Fruit fly (Drosophila melanogaster): ENCODE measurements around the gene ATPsynC.

The ATPsynC gene

dm6 chr3R:31196731-31197130 is 22.7 kb downstream of the ATPsynC start, which contains the start of gene CG1544:
Gene CG1544, plus strand, starts transcription at chr3R:31196916.
- TF ChIP-seq Dif (GFP tag; optimal IDR thresholded peaks at IDR 0.05; ENCODE audit: partially characterized antibody) (no peak), Rel (GFP tag; optimal IDR thresholded peaks at IDR 0.05) (no peak), Rel (tag; optimal IDR thresholded peaks at IDR 0.05) (peak; percentile 77), Myc (optimal IDR thresholded peaks at IDR 0.05) (peak; percentile 45), Hr83 (GFP tag; optimal IDR thresholded peaks at IDR 0.05; ENCODE audit: poor library complexity, severe bottlenecking) (peak; percentile 14)

- TF ChIP-seq Hr78 (GFP tag; optimal IDR thresholded peaks at IDR 0.05) (no peak), pan (optimal IDR thresholded peaks at IDR 0.05) (no peak), ey (GFP tag; optimal IDR thresholded peaks at IDR 0.05) (no peak), CrebA (GFP tag; optimal IDR thresholded peaks at IDR 0.05; ENCODE audit: borderline replicate concordance) (peak; percentile 6), br (GFP tag; optimal IDR thresholded peaks at IDR 0.05) (peak; percentile 38), lola (GFP tag; optimal IDR thresholded peaks at IDR 0.05) (no peak), OdsH (GFP tag; optimal IDR thresholded peaks at IDR 0.05) (no peak), sage (GFP tag; optimal IDR thresholded peaks at IDR 0.05) (no peak), Hnf4 (GFP tag; optimal IDR thresholded peaks at IDR 0.05) (no peak), Jra (GFP tag; optimal IDR thresholded peaks at IDR 0.05) (peak; percentile 11), h (GFP tag; optimal IDR thresholded peaks at IDR 0.05) (peak; percentile 45), HLH106 (tag; optimal IDR thresholded peaks at IDR 0.05) (no peak), Mio (GFP tag; optimal IDR thresholded peaks at IDR 0.05) (no peak), usp (GFP tag; optimal IDR thresholded peaks at IDR 0.05) (no peak), tai (GFP tag; optimal IDR thresholded peaks at IDR 0.05) (no peak), dsf (GFP tag; optimal IDR thresholded peaks at IDR 0.05; ENCODE audit: borderline replicate concordance) (no peak), brk (GFP tag; optimal IDR thresholded peaks at IDR 0.05) (no peak), Vsx2 (GFP tag; optimal IDR thresholded peaks at IDR 0.05; ENCODE audit: partially characterized antibody) (peak; percentile 61), Hr83 (GFP tag; optimal IDR thresholded peaks at IDR 0.05; ENCODE audit: poor library complexity, severe bottlenecking) (no peak), Sp1 (GFP tag; optimal IDR thresholded peaks at IDR 0.05) (no peak), dl (GFP tag; optimal IDR thresholded peaks at IDR 0.05; ENCODE audit: insufficient read depth in 1 of 2, partially characterized antibody in 2 of 2) (no peak), CG32264 (GFP tag; optimal IDR thresholded peaks at IDR 0.05) (no peak), N (GFP tag; optimal IDR thresholded peaks at IDR 0.05) (no peak), CG9705 (GFP tag; optimal IDR thresholded peaks at IDR 0.05) (no peak), sv (GFP tag; optimal IDR thresholded peaks at IDR 0.05) (no peak), GATAd (GFP tag; optimal IDR thresholded peaks at IDR 0.05) (no peak), Rel (GFP tag; optimal IDR thresholded peaks at IDR 0.05) (no peak), Rel (tag; optimal IDR thresholded peaks at IDR 0.05) (peak; percentile 60), Abd-B (GFP tag; optimal IDR thresholded peaks at IDR 0.05) (no peak), jim (GFP tag; optimal IDR thresholded peaks at IDR 0.05) (no peak), Dif (GFP tag; optimal IDR thresholded peaks at IDR 0.05; ENCODE audit: partially characterized antibody) (peak; percentile 54), psq (GFP tag; optimal IDR thresholded peaks at IDR 0.05) (peak; percentile 30), dmrt93B (GFP tag; optimal IDR thresholded peaks at IDR 0.05) (no peak), Myc (optimal IDR thresholded peaks at IDR 0.05) (no peak), rgr (GFP tag; optimal IDR thresholded peaks at IDR 0.05) (no peak), woc (GFP tag; optimal IDR thresholded peaks at IDR 0.05) (no peak), fru (GFP tag; optimal IDR thresholded peaks at IDR 0.05) (peak; percentile 46), Dfd (GFP tag; optimal IDR thresholded peaks at IDR 0.05) (no peak), foxo (GFP tag; optimal IDR thresholded peaks at IDR 0.05) (no peak)
These were observed 23.7 kb downstream of the ATPsynC start, which contains the start of gene mesh for dm6 chr3R:31195695-31196113. Gene mesh, minus strand, starts transcription at chr3R:31195762.

DNA sequence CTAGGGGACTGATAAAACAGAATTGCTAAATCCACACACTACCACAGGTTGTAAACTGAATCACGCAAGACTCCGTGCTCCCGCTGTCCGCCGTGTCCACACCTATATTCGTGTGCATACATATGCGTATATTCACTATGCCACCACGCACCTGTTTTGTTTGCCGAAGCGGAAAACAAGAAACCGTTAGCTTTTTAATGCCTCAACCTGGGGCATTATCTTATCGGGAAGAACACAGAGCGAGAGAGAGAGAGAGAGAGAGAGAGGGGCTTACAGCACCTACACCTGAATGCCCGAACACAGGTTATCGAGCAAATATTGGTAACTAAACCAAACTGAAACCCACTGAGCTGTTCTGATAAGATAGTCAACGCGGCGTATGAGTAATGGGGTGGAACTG is 24.8 kb downstream of the ATPsynC start:
- TF ChIP-seq Sp1 (GFP tag; optimal IDR thresholded peaks at IDR 0.05) = no peak
- no peak for TF ChIP-seq Mio (GFP tag; optimal IDR thresholded peaks at IDR 0.05)
- peak; percentile 11 for TF ChIP-seq h (GFP tag; optimal IDR thresholded peaks at IDR 0.05)
- TF ChIP-seq Jra (GFP tag; optimal IDR thresholded peaks at IDR 0.05) = no peak
- no peak for TF ChIP-seq CG9705 (GFP tag; optimal IDR thresholded peaks at IDR 0.05)
- no peak for TF ChIP-seq N (GFP tag; optimal IDR thresholded peaks at IDR 0.05)
- TF ChIP-seq psq (GFP tag; optimal IDR thresholded peaks at IDR 0.05) = no peak
- no peak for TF ChIP-seq HLH106 (tag; optimal IDR thresholded peaks at IDR 0.05)
- no peak for TF ChIP-seq tai (GFP tag; optimal IDR thresholded peaks at IDR 0.05)

Data from whole organism, wandering third instar larva.